Worm (Caenorhabditis elegans) whole organism, L1 larva: ENCODE measurements around the gene unc-82.

Source experiments
- C34B4.2 ChIP-seq: sonication (generic microtip); optimal IDR thresholded peaks from 2 replicates; lab custom pipeline; 2017; ENCODE audit warnings: mild to moderate bottlenecking, missing genetic modification characterization, missing compliant biosample characterization
- aha-1 ChIP-seq: fragments of 150-350 bp; optimal IDR thresholded peaks from 2 replicates; lab custom pipeline; 2014; ENCODE audit warnings: missing biosample characterization, missing genetic modification characterization
- aly-2 ChIP-seq: fragments of 150-350 bp; optimal IDR thresholded peaks from 2 replicates; lab custom pipeline; 2014; ENCODE audit warnings: missing biosample characterization, missing genetic modification characterization
- blmp-1 ChIP-seq: fragments of 150-350 bp; optimal IDR thresholded peaks from 2 replicates; lab custom pipeline; 2014; ENCODE audit warnings: missing biosample characterization, missing genetic modification characterization
- ceh-63 ChIP-seq: fragments of 200-800 bp; sonication (Bioruptor generic); optimal IDR thresholded peaks from 2 replicates; lab custom pipeline; 2018; ENCODE audit warnings: mild to moderate bottlenecking, missing genetic modification characterization, missing compliant biosample characterization
- ceh-8 ChIP-seq: fragments of 200-800 bp; sonication (Bioruptor generic); optimal IDR thresholded peaks from 2 replicates; lab custom pipeline; 2018; ENCODE audit warnings: mild to moderate bottlenecking, missing genetic modification characterization, moderate library complexity, missing compliant biosample characterization
- dpl-1 ChIP-seq, 3 experiments: fragments of 150-350 bp in 2 of 3; sonication (generic microtip) in 1 of 3; optimal IDR thresholded peaks; 2 replicates each; lab custom pipeline; 2014 to 2017; ENCODE audit warnings: missing biosample characterization in 3 of 3, missing genetic modification characterization in 3 of 3, missing genetic modification reagents in 3 of 3
- fkh-4 ChIP-seq: sonication (generic microtip); optimal IDR thresholded peaks from 2 replicates; lab custom pipeline; 2016; ENCODE audit warnings: missing compliant biosample characterization, missing genetic modification characterization, borderline replicate concordance
- fos-1 ChIP-seq: fragments of 150-350 bp; optimal IDR thresholded peaks from 2 replicates; lab custom pipeline; 2014; ENCODE audit warnings: missing biosample characterization, missing genetic modification characterization
- hlh-17 ChIP-seq: fragments of 200-800 bp; sonication (Bioruptor generic); optimal IDR thresholded peaks from 2 replicates; lab custom pipeline; 2018; ENCODE audit warnings: missing genetic modification characterization, mild to moderate bottlenecking, missing compliant biosample characterization, moderate library complexity, borderline replicate concordance
- irx-1 ChIP-seq: sonication (generic microtip); optimal IDR thresholded peaks from 2 replicates; lab custom pipeline; 2016; ENCODE audit warnings: missing genetic modification characterization, missing compliant biosample characterization
- isw-1 ChIP-seq: fragments of 200-800 bp; sonication (Bioruptor generic); IDR thresholded peaks from 2 replicates; pipeline ENCODE4 v1.3.6; 2022; ENCODE audit warnings: missing genetic modification characterization, missing compliant biosample characterization
- jun-1 ChIP-seq: fragments of 150-350 bp; optimal IDR thresholded peaks from 2 replicates; lab custom pipeline; 2014; ENCODE audit warnings: missing biosample characterization, missing genetic modification reagents, missing genetic modification characterization
- lin-13 ChIP-seq: fragments of 150-350 bp; optimal IDR thresholded peaks from 2 replicates; lab custom pipeline; 2014; ENCODE audit warnings: missing biosample characterization, missing genetic modification reagents, missing genetic modification characterization
- lin-14 ChIP-seq: fragments of 200-800 bp; sonication (Bioruptor generic); optimal IDR thresholded peaks from 2 replicates; lab custom pipeline; 2018; ENCODE audit warnings: mild to moderate bottlenecking, missing genetic modification characterization, moderate library complexity, missing compliant biosample characterization
- lin-15B ChIP-seq: fragments of 150-350 bp; sonication (generic microtip); optimal IDR thresholded peaks from 3 replicates; lab custom pipeline; 2014; ENCODE audit warnings: missing biosample characterization, missing genetic modification characterization
- lin-35 ChIP-seq, 2 experiments: fragments of 150-350 bp; optimal IDR thresholded peaks; 2 replicates each; lab custom pipeline; 2014; ENCODE audit warnings: missing biosample characterization in 2 of 2, missing genetic modification characterization in 2 of 2, missing genetic modification reagents in 2 of 2
- lir-3 ChIP-seq: sonication (generic microtip); optimal IDR thresholded peaks from 2 replicates; lab custom pipeline; 2016; ENCODE audit warnings: mild to moderate bottlenecking, missing genetic modification characterization, moderate library complexity, missing compliant biosample characterization; ENCODE audit not compliant: poor library complexity
- lsy-2 ChIP-seq, 2 experiments: fragments of 150-350 bp; optimal IDR thresholded peaks; 2 replicates each; lab custom pipeline; 2014; ENCODE audit warnings: missing biosample characterization in 2 of 2, missing genetic modification characterization in 2 of 2
- mab-9 ChIP-seq: fragments of 200-800 bp; sonication (Bioruptor generic); IDR thresholded peaks from 2 replicates; pipeline ENCODE4 v1.3.6; 2022; ENCODE audit warnings: missing genetic modification reagents, missing genetic modification characterization, missing compliant biosample characterization
- mdl-1 ChIP-seq, 2 experiments: fragments of 150-350 bp; optimal IDR thresholded peaks; 2 replicates each; lab custom pipeline; 2014 to 2017; ENCODE audit warnings: missing biosample characterization in 2 of 2, missing genetic modification characterization in 2 of 2, inconsistent platforms in 1 of 2
- mep-1 ChIP-seq: fragments of 150-350 bp; optimal IDR thresholded peaks from 2 replicates; lab custom pipeline; 2014; ENCODE audit warnings: missing biosample characterization, missing genetic modification characterization
- nhr-11 ChIP-seq: fragments of 150-350 bp; optimal IDR thresholded peaks from 2 replicates; lab custom pipeline; 2014; ENCODE audit warnings: missing biosample characterization, missing genetic modification characterization
- nhr-19 ChIP-seq: fragments of 200-800 bp; sonication (Bioruptor generic); conservative IDR thresholded peaks from 2 replicates; pipeline ENCODE4 v1.3.6; 2022; ENCODE audit warnings: missing genetic modification characterization, missing compliant biosample characterization
- nhr-28 ChIP-seq: fragments of 150-350 bp; optimal IDR thresholded peaks from 2 replicates; lab custom pipeline; 2014; ENCODE audit warnings: missing biosample characterization, missing genetic modification characterization
- nhr-71 ChIP-seq: sonication (generic microtip); optimal IDR thresholded peaks from 2 replicates; lab custom pipeline; 2016; ENCODE audit warnings: mild to moderate bottlenecking, missing genetic modification characterization, moderate library complexity, missing compliant biosample characterization
- nhr-77 ChIP-seq: fragments of 150-350 bp; optimal IDR thresholded peaks from 2 replicates; lab custom pipeline; 2014; ENCODE audit warnings: missing biosample characterization, missing genetic modification characterization
- nhr-84 ChIP-seq: sonication (generic microtip); optimal IDR thresholded peaks from 2 replicates; lab custom pipeline; 2017; ENCODE audit warnings: missing biosample characterization, missing genetic modification characterization
- nhr-85 ChIP-seq: sonication (generic microtip); peaks from one replicate; lab custom pipeline; 2016; ENCODE audit warnings: missing genetic modification characterization, inconsistent platforms, missing compliant biosample characterization
- rnt-1 ChIP-seq: sonication (generic microtip); optimal IDR thresholded peaks from 2 replicates; lab custom pipeline; 2016; ENCODE audit warnings: mild to moderate bottlenecking, missing genetic modification characterization, moderate library complexity, missing compliant biosample characterization
- snpc-4 ChIP-seq: fragments of 150-350 bp; optimal IDR thresholded peaks from 2 replicates; lab custom pipeline; 2014; ENCODE audit warnings: missing biosample characterization, missing genetic modification characterization
- snu-23 ChIP-seq: sonication (generic microtip); optimal IDR thresholded peaks from 2 replicates; lab custom pipeline; 2016; ENCODE audit warnings: missing genetic modification characterization, missing compliant biosample characterization
- sox-4 ChIP-seq: sonication (generic microtip); optimal IDR thresholded peaks from 2 replicates; lab custom pipeline; 2016; ENCODE audit warnings: missing genetic modification characterization, missing compliant biosample characterization
- sptf-1 ChIP-seq: fragments of 150-350 bp; optimal IDR thresholded peaks from 2 replicates; lab custom pipeline; 2014; ENCODE audit warnings: missing biosample characterization, missing genetic modification characterization
- swsn-7 ChIP-seq: sonication (generic microtip); optimal IDR thresholded peaks from 2 replicates; lab custom pipeline; 2016; ENCODE audit warnings: missing genetic modification characterization, missing compliant biosample characterization
- tbx-2 ChIP-seq: sonication (generic microtip); optimal IDR thresholded peaks from 2 replicates; lab custom pipeline; 2016; ENCODE audit warnings: missing genetic modification characterization, missing compliant biosample characterization
- unc-30 ChIP-seq: sonication (generic microtip); optimal IDR thresholded peaks from 2 replicates; lab custom pipeline; 2017; ENCODE audit warnings: missing biosample characterization, missing genetic modification characterization
- unc-86 ChIP-seq: sonication (generic microtip); optimal IDR thresholded peaks from 2 replicates; lab custom pipeline; 2016; ENCODE audit warnings: missing genetic modification characterization, missing compliant biosample characterization
- unc-98 ChIP-seq: fragments of 200-800 bp; sonication (Bioruptor generic); IDR thresholded peaks from 2 replicates; pipeline ENCODE4 v1.3.6; 2022; ENCODE audit warnings: missing genetic modification characterization, missing compliant biosample characterization
- vab-15 ChIP-seq: sonication (generic microtip); optimal IDR thresholded peaks from 2 replicates; lab custom pipeline; 2017; ENCODE audit warnings: missing genotype, mild to moderate bottlenecking, missing genetic modification characterization, missing compliant biosample characterization
- xbp-1 ChIP-seq: sonication (generic microtip); optimal IDR thresholded peaks from 2 replicates; lab custom pipeline; 2016; ENCODE audit warnings: missing genetic modification characterization, missing compliant biosample characterization
- zag-1 ChIP-seq: fragments of 150-350 bp; optimal IDR thresholded peaks from 2 replicates; lab custom pipeline; 2014; ENCODE audit warnings: missing biosample characterization, missing genetic modification characterization
- ztf-11 ChIP-seq, 2 experiments: sonication (generic microtip); optimal IDR thresholded peaks; 2 replicates each; lab custom pipeline; 2016 to 2017; ENCODE audit warnings: missing genetic modification characterization in 2 of 2, missing biosample characterization in 1 of 2, missing compliant biosample characterization in 1 of 2
- ztf-4 ChIP-seq: fragments of 150-350 bp; optimal IDR thresholded peaks from 2 replicates; lab custom pipeline; 2014; ENCODE audit warnings: missing biosample characterization, missing genetic modification characterization

The unc-82 gene

DNA sequence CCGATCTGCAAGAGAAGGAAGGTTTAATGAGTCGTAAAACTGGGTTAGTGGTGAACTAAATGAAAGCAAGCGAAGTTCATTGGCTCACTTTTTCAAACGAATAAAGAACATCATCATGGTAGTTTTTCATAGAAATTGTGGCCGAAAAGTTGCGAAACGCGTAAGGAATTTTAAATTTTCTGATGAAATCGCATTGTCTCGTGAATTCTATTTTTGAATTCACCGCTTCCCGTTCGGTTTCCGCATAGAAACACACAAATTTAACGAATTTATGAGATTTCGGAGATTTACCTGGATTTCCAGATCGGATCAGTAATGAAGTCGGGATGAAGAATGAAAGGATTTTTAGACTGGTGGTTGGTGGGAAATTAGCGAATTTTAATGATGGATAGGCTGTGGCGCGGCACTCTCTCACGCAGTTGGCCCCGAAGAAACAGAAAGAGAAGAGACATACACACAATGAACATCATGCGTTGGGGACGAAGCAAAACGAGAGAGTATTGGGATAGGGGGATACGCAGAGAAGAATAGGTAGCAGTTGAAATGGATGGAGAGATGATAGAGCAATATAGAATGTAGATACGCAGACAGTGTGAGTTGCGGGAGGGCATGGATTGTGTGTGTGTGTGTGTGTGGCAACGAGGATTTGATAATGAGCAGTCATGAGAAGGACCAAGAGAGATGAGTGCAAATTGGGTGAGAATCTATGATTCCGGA is 37.3 kb upstream of the unc-82 start (continued):
- TF ChIP-seq ztf-11 (tag; optimal IDR thresholded peaks at IDR 0.05; lab: Kevin White, UChicago) (peak in 1 of 2 experiments; percentile 29), mdl-1 (tag; optimal IDR thresholded peaks at IDR 0.05; lab: Kevin White, UChicago) (peak in 1 of 2 experiments; percentile 17), dpl-1 (GFP tag; optimal IDR thresholded peaks at IDR 0.05; lab: Kevin White, UChicago) (peak in 2 of 3 experiments; percentile 22 to 39), nhr-71 (tag; lab: Kevin White, UChicago) (peak; percentile 87), nhr-85 (tag; lab: Kevin White, UChicago) (peak; percentile 75), sox-4 (tag; lab: Kevin White, UChicago) (no peak), lin-13 (GFP tag; lab: Kevin White, UChicago) (peak; percentile 37), snpc-4 (tag; lab: Kevin White, UChicago) (peak; percentile 38), mab-9 (no peak), nhr-28 (no peak), nhr-77 (tag; lab: Kevin White, UChicago) (no peak), lsy-2 (tag; optimal IDR thresholded peaks at IDR 0.05; lab: Kevin White, UChicago) (peak; percentile 64 to 68), zag-1 (tag; lab: Kevin White, UChicago) (no peak), lin-35 (GFP tag; optimal IDR thresholded peaks at IDR 0.05; lab: Kevin White, UChicago) (peak in 1 of 2 experiments; percentile 41), snu-23 (GFP tag; lab: Kevin White, UChicago) (peak; percentile 85), sptf-1 (tag; lab: Kevin White, UChicago) (no peak), hlh-17 (no peak), nhr-19 (peak; percentile 58), tbx-2 (tag; lab: Kevin White, UChicago) (peak; percentile 68), lir-3 (tag; lab: Kevin White, UChicago) (no peak), unc-86 (tag; lab: Kevin White, UChicago) (peak; percentile 89), mep-1 (peak; percentile 43), unc-30 (no peak), ceh-8 (peak; percentile 59), blmp-1 (tag; lab: Kevin White, UChicago) (peak; percentile 66), ztf-4 (peak; percentile 24), fkh-4 (no peak), aly-2 (no peak), C34B4.2 (tag; lab: Kevin White, UChicago) (no peak), isw-1 (GFP tag; lab: Robert Waterston, UW) (peak; percentile 39), xbp-1 (tag; lab: Kevin White, UChicago) (peak; percentile 42), aha-1 (tag; lab: Kevin White, UChicago) (no peak), unc-98 (GFP tag; lab: Robert Waterston, UW) (no peak), lin-15B (no peak), fos-1 (tag; lab: Kevin White, UChicago) (peak; percentile 20), rnt-1 (tag; lab: Kevin White, UChicago) (peak; percentile 82), nhr-11 (tag; lab: Kevin White, UChicago) (no peak), lin-14 (GFP tag; lab: Kevin White, UChicago) (peak; percentile 94), swsn-7 (tag; lab: Kevin White, UChicago) (peak; percentile 68), irx-1 (tag; lab: Kevin White, UChicago) (peak; percentile 5)

DNA sequence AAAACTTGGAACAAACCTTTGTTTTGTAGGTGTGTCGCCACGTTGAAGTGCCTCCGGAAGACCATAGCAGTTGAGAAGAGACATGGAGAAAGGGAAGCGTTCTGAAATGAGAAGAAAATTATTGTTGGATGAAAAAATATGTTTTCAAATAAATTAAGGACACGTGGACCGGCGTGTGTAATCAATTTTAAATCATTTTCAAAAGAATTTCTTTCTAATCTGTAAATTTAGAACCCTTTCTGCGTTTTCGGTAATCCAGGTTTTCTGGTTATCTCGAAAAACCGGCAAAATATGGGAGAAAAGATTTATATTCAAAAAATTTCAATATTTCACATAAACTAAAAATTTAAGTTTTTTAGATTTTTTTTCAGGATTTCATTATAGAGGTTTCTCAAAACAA is 35.5 kb upstream of the unc-82 start, which contains the start of gene mob-3:
Gene mob-3, minus strand, starts transcription at position 101 of the 400 bp plus-strand sequence.
- TF ChIP-seq jun-1 (tag; lab: Kevin White, UChicago) (no peak), ceh-63 (no peak), ztf-11 (tag; optimal IDR thresholded peaks at IDR 0.05; lab: Kevin White, UChicago) (no peak), vab-15 (tag; lab: Kevin White, UChicago) (no peak), mep-1 (no peak), snu-23 (GFP tag; lab: Kevin White, UChicago) (no peak), nhr-84 (tag; lab: Kevin White, UChicago) (no peak), nhr-77 (tag; lab: Kevin White, UChicago) (no peak), hlh-17 (no peak)
- TF ChIP-seq, all 84 proteins: peak for 0
